Fruit fly (Drosophila melanogaster) whole organism, embryonic: ENCODE measurements around the gene CG11975.

Source experiments
- Aef1 ChIP-seq: fragments of 200-800 bp; sonication (Bioruptor generic); IDR thresholded peaks from 3 replicates; pipeline ENCODE4 v1.3.6; 2022; ENCODE audit warnings: missing biosample characterization, missing genetic modification characterization
- Atf6 ChIP-seq: fragments of 200-800 bp; sonication (Bioruptor generic); IDR thresholded peaks from 2 replicates; pipeline ENCODE4 v1.3.6; 2022; ENCODE audit warnings: missing biosample characterization, missing genetic modification characterization
- B-H1 ChIP-seq: fragments of 200-800 bp; sonication (Bioruptor generic); IDR thresholded peaks from 3 replicates; pipeline ENCODE4 v1.3.6; 2022; ENCODE audit warnings: missing biosample characterization, missing genetic modification characterization
- Bteb2 ChIP-seq: fragments of 200-800 bp; sonication (Bioruptor generic); optimal IDR thresholded peaks from 2 replicates; lab custom pipeline; 2016; ENCODE audit warnings: missing biosample characterization, missing genetic modification characterization
- CG10959 ChIP-seq: fragments of 200-800 bp; sonication (Bioruptor generic); IDR thresholded peaks from 2 replicates; pipeline ENCODE4 v1.3.6; 2022; ENCODE audit warnings: missing biosample characterization, missing genetic modification characterization
- CG12219 ChIP-seq: fragments of 200-800 bp; sonication (Bioruptor generic); optimal IDR thresholded peaks from 3 replicates; lab custom pipeline; 2018; ENCODE audit warnings: missing biosample characterization, mild to moderate bottlenecking, missing genetic modification characterization
- CG12391 ChIP-seq: fragments of 200-800 bp; sonication (Bioruptor generic); optimal IDR thresholded peaks from 3 replicates; lab custom pipeline; 2018; ENCODE audit warnings: missing biosample characterization, mild to moderate bottlenecking, missing genetic modification characterization, moderate library complexity
- CG12659 ChIP-seq: fragments of 200-800 bp; sonication (Bioruptor generic); optimal IDR thresholded peaks from 3 replicates; lab custom pipeline; 2017; ENCODE audit warnings: mild to moderate bottlenecking, missing biosample characterization, missing genetic modification reagents, missing genetic modification characterization
- CG15269 ChIP-seq: fragments of 200-800 bp; sonication (Bioruptor generic); optimal IDR thresholded peaks from 2 replicates; lab custom pipeline; 2018; ENCODE audit warnings: missing biosample characterization, mild to moderate bottlenecking, missing genetic modification characterization, moderate library complexity
- CG15696 ChIP-seq: fragments of 200-800 bp; sonication (Bioruptor generic); optimal IDR thresholded peaks from 2 replicates; lab custom pipeline; 2019; ENCODE audit warnings: missing biosample characterization, mild to moderate bottlenecking, missing genetic modification characterization, moderate library complexity
- CG16863 ChIP-seq: fragments of 200-800 bp; sonication (Bioruptor generic); optimal IDR thresholded peaks from 3 replicates; lab custom pipeline; 2016; ENCODE audit warnings: missing biosample characterization, missing genetic modification characterization
- CG17912 ChIP-seq: fragments of 200-800 bp; sonication (Bioruptor generic); optimal IDR thresholded peaks from 2 replicates; lab custom pipeline; 2018; ENCODE audit warnings: missing biosample characterization, mild to moderate bottlenecking, missing genetic modification characterization
- CG18011 ChIP-seq: fragments of 200-800 bp; sonication (Bioruptor generic); optimal IDR thresholded peaks from 2 replicates; lab custom pipeline; 2017; ENCODE audit warnings: missing biosample characterization, missing genetic modification characterization, mild to moderate bottlenecking, moderate library complexity, missing genotype
- CG2199 ChIP-seq: fragments of 200-800 bp; sonication (Bioruptor generic); IDR thresholded peaks from 3 replicates; pipeline ENCODE4 v1.3.6; 2022; ENCODE audit warnings: missing biosample characterization, missing genetic modification characterization
- CG2875 ChIP-seq: fragments of 200-800 bp; sonication (Bioruptor generic); optimal IDR thresholded peaks from 2 replicates; lab custom pipeline; 2017; ENCODE audit warnings: missing biosample characterization, mild to moderate bottlenecking, missing genetic modification characterization, missing genetic modification reagents
- CG33213 ChIP-seq: fragments of 200-800 bp; sonication (Bioruptor generic); optimal IDR thresholded peaks from 3 replicates; lab custom pipeline; 2016; ENCODE audit warnings: missing biosample characterization, missing genetic modification characterization
- CG6765 ChIP-seq: fragments of 200-800 bp; sonication (Bioruptor generic); optimal IDR thresholded peaks from 3 replicates; lab custom pipeline; 2017; ENCODE audit warnings: missing biosample characterization, mild to moderate bottlenecking, missing genetic modification characterization
- CG8089 ChIP-seq: fragments of 200-800 bp; sonication (Bioruptor generic); optimal IDR thresholded peaks from 3 replicates; lab custom pipeline; 2016; ENCODE audit warnings: missing biosample characterization, missing genetic modification characterization
- CG9609 ChIP-seq: fragments of 200-800 bp; sonication (Bioruptor generic); optimal IDR thresholded peaks from 3 replicates; lab custom pipeline; 2016; ENCODE audit warnings: missing biosample characterization, missing genetic modification characterization
- CG9876 ChIP-seq: fragments of 200-800 bp; sonication (Bioruptor generic); optimal IDR thresholded peaks from 2 replicates; lab custom pipeline; 2016; ENCODE audit warnings: missing biosample characterization, missing genetic modification characterization
- Deaf1 ChIP-seq: fragments of 200-800 bp; optimal IDR thresholded peaks from 3 replicates; lab custom pipeline; 2019; ENCODE audit warnings: missing biosample characterization, mild to moderate bottlenecking, missing genetic modification characterization, moderate library complexity
- Dp ChIP-seq: fragments of 200-800 bp; sonication (Bioruptor generic); optimal IDR thresholded peaks from 2 replicates; lab custom pipeline; 2018; ENCODE audit warnings: missing biosample characterization, mild to moderate bottlenecking, missing genetic modification characterization, moderate library complexity
- Elba2 ChIP-seq: fragments of 200-800 bp; sonication (Bioruptor generic); optimal IDR thresholded peaks from 3 replicates; lab custom pipeline; 2016; ENCODE audit warnings: missing biosample characterization, missing genetic modification characterization
- Fer1 ChIP-seq: fragments of 200-800 bp; sonication (Bioruptor generic); optimal IDR thresholded peaks from 2 replicates; lab custom pipeline; 2017; ENCODE audit warnings: missing biosample characterization, mild to moderate bottlenecking, missing genetic modification characterization
- HLH4C ChIP-seq: fragments of 200-800 bp; sonication (Bioruptor generic); IDR thresholded peaks from 3 replicates; pipeline ENCODE4 v1.3.6; 2022; ENCODE audit warnings: missing biosample characterization, missing genetic modification characterization; ENCODE audit not compliant: partially characterized antibody
- Hmr ChIP-seq: fragments of 200-800 bp; sonication (Bioruptor generic); optimal IDR thresholded peaks from 3 replicates; lab custom pipeline; 2017; ENCODE audit warnings: mild to moderate bottlenecking, missing biosample characterization, missing genetic modification reagents, missing genetic modification characterization
- Hr3 ChIP-seq: fragments of 200-800 bp; sonication (Bioruptor generic); optimal IDR thresholded peaks from 3 replicates; lab custom pipeline; 2016; ENCODE audit warnings: missing biosample characterization, missing genetic modification characterization
- Hr51 ChIP-seq, 2 experiments: fragments of 200-800 bp; sonication (Bioruptor generic); optimal IDR thresholded peaks; 2 replicates in 1 of 2; 3 replicates in 1 of 2; lab custom pipeline; 2016 to 2018; ENCODE audit warnings: missing biosample characterization in 2 of 2, missing genetic modification characterization in 2 of 2, mild to moderate bottlenecking in 1 of 2, moderate library complexity in 1 of 2
- Opbp ChIP-seq: fragments of 200-800 bp; sonication (Bioruptor generic); IDR thresholded peaks from 3 replicates; pipeline ENCODE4 v1.3.6; 2022; ENCODE audit warnings: missing biosample characterization, missing genetic modification characterization; ENCODE audit not compliant: partially characterized antibody
- Xbp1 ChIP-seq: fragments of 200-800 bp; sonication (Bioruptor generic); optimal IDR thresholded peaks from 3 replicates; lab custom pipeline; 2016; ENCODE audit warnings: missing biosample characterization, mild to moderate bottlenecking, missing genetic modification characterization
- YL-1 ChIP-seq: fragments of 200-800 bp; sonication (Bioruptor generic); optimal IDR thresholded peaks from 3 replicates; lab custom pipeline; 2017; ENCODE audit warnings: missing biosample characterization, mild to moderate bottlenecking, missing genetic modification characterization
- ara ChIP-seq: fragments of 200-800 bp; sonication (Bioruptor generic); IDR thresholded peaks from 2 replicates; pipeline ENCODE4 v1.3.6; 2022; ENCODE audit warnings: missing biosample characterization, missing genetic modification characterization
- ato ChIP-seq: fragments of 200-800 bp; sonication (Bioruptor generic); IDR thresholded peaks from 2 replicates; pipeline ENCODE4 v1.3.6; 2022; ENCODE audit warnings: missing biosample characterization, missing genetic modification characterization; ENCODE audit not compliant: partially characterized antibody
- crc ChIP-seq: fragments of 200-800 bp; sonication (Bioruptor generic); optimal IDR thresholded peaks from 2 replicates; lab custom pipeline; 2016; ENCODE audit warnings: missing biosample characterization, missing genetic modification characterization
- fd3F ChIP-seq: fragments of 200-800 bp; sonication (Bioruptor generic); optimal IDR thresholded peaks from 2 replicates; lab custom pipeline; 2018; ENCODE audit warnings: missing biosample characterization, mild to moderate bottlenecking, missing genetic modification characterization, moderate library complexity
- grn ChIP-seq: fragments of 200-800 bp; sonication (Bioruptor generic); optimal IDR thresholded peaks from 3 replicates; lab custom pipeline; 2017; ENCODE audit warnings: missing biosample characterization, missing genetic modification characterization
- gsb ChIP-seq: fragments of 200-800 bp; sonication (Bioruptor generic); IDR thresholded peaks from 2 replicates; pipeline ENCODE4 v1.3.6; 2022; ENCODE audit warnings: missing biosample characterization, missing genetic modification characterization
- insv ChIP-seq, 2 experiments: fragments of 200-800 bp; sonication (Bioruptor generic); optimal IDR thresholded peaks; 3 replicates each; lab custom pipeline; 2016 to 2018; ENCODE audit warnings: missing biosample characterization in 2 of 2, missing genetic modification characterization in 2 of 2
- kay ChIP-seq: fragments of 200-800 bp; sonication (Bioruptor generic); optimal IDR thresholded peaks from 2 replicates; lab custom pipeline; 2016; ENCODE audit warnings: missing biosample characterization, missing genetic modification characterization
- klu ChIP-seq: fragments of 200-800 bp; sonication (Bioruptor generic); IDR thresholded peaks from 2 replicates; pipeline ENCODE4 v1.3.6; 2022; ENCODE audit warnings: missing biosample characterization, missing genetic modification characterization
- kni ChIP-seq: fragments of 200-800 bp; sonication (Bioruptor generic); optimal IDR thresholded peaks from 3 replicates; lab custom pipeline; 2017; ENCODE audit warnings: mild to moderate bottlenecking, missing biosample characterization, missing genetic modification reagents, missing genetic modification characterization
- nmo ChIP-seq: fragments of 200-800 bp; sonication (Bioruptor generic); optimal IDR thresholded peaks from 2 replicates; lab custom pipeline; 2018; ENCODE audit warnings: missing biosample characterization, mild to moderate bottlenecking, missing genetic modification characterization, moderate library complexity
- nom ChIP-seq: fragments of 200-800 bp; sonication (Bioruptor generic); optimal IDR thresholded peaks from 2 replicates; lab custom pipeline; 2017; ENCODE audit warnings: missing biosample characterization, missing genetic modification characterization, mild to moderate bottlenecking, moderate library complexity, missing genetic modification reagents
- phol ChIP-seq: fragments of 200-800 bp; sonication (Bioruptor generic); optimal IDR thresholded peaks from 3 replicates; lab custom pipeline; 2018; ENCODE audit warnings: missing biosample characterization, mild to moderate bottlenecking, missing genetic modification characterization, moderate library complexity
- psq ChIP-seq: fragments of 200-800 bp; sonication (Bioruptor generic); optimal IDR thresholded peaks from 2 replicates; lab custom pipeline; 2017; ENCODE audit warnings: missing biosample characterization, missing genetic modification characterization
- sisA ChIP-seq: fragments of 200-800 bp; sonication (Bioruptor generic); IDR thresholded peaks from 2 replicates; pipeline ENCODE4 v1.3.6; 2022; ENCODE audit warnings: missing biosample characterization, missing genetic modification characterization
- so ChIP-seq: fragments of 200-800 bp; sonication (Bioruptor generic); IDR thresholded peaks from 3 replicates; pipeline ENCODE4 v1.3.6; 2022; ENCODE audit warnings: missing biosample characterization, missing genetic modification characterization
- tll ChIP-seq, 2 experiments: fragments of 200-800 bp in 1 of 2; fragments of >200 bp in 1 of 2; sonication (Bioruptor generic) in 1 of 2; optimal IDR thresholded peaks; 2 replicates each; lab custom pipeline; 2017 to 2019; ENCODE audit warnings: missing biosample characterization in 2 of 2, missing genetic modification characterization in 2 of 2, mild to moderate bottlenecking in 1 of 2, moderate library complexity in 1 of 2
- vnd ChIP-seq: fragments of 200-800 bp; sonication (Bioruptor generic); IDR thresholded peaks from 3 replicates; pipeline ENCODE4 v1.3.6; 2022; ENCODE audit warnings: missing biosample characterization, missing genetic modification characterization; ENCODE audit not compliant: partially characterized antibody

CG11975 gene

dm6 chr3R:9031797-9032418 is 38.9 kb downstream of the CG11975 start (continued):
- TF ChIP-seq insv (GFP tag; optimal IDR thresholded peaks at IDR 0.05; lab: Kevin White, UChicago) (peak in 1 of 2 experiments; percentile 3), CG12391 (tag; lab: Kevin White, UChicago) (peak; percentile 89), CG15269 (tag; lab: Kevin White, UChicago) (peak; percentile 91), CG33213 (GFP tag; lab: Kevin White, UChicago) (peak; percentile 48), CG18011 (GFP tag; lab: Kevin White, UChicago) (peak; percentile 70), Hr3 (GFP tag; lab: Kevin White, UChicago) (peak; percentile 82), kni (GFP tag; lab: Kevin White, UChicago) (no peak), CG8089 (peak; percentile 73), Opbp (GFP tag; lab: Robert Waterston, UW) (no peak), HLH4C (GFP tag; lab: Robert Waterston, UW) (no peak), klu (peak; percentile 29; the same call in 1 of the 2 replicates), Xbp1 (GFP tag; lab: Kevin White, UChicago) (peak; percentile 86), Atf6 (GFP tag; lab: Robert Waterston, UW) (peak; percentile 90), gsb (peak; percentile 81), CG10959 (GFP tag; lab: Robert Waterston, UW) (peak; percentile 75), kay (GFP tag; lab: Kevin White, UChicago) (peak; percentile 77), crc (GFP tag; lab: Kevin White, UChicago) (peak; percentile 68), Aef1 (GFP tag; lab: Robert Waterston, UW) (peak; percentile 92), sisA (GFP tag; lab: Robert Waterston, UW) (peak; percentile 91), grn (GFP tag; lab: Kevin White, UChicago) (no peak), CG12659 (GFP tag; lab: Kevin White, UChicago) (peak; percentile 86), Hmr (GFP tag; lab: Kevin White, UChicago) (peak; percentile 87), Deaf1 (tag; lab: Kevin White, UChicago) (peak; percentile 79), nom (GFP tag; lab: Kevin White, UChicago) (peak; percentile 97), nmo (GFP tag; lab: Kevin White, UChicago) (peak; percentile 82), Fer1 (GFP tag; lab: Kevin White, UChicago) (peak; percentile 85), Elba2 (GFP tag; lab: Kevin White, UChicago) (no peak), tll (GFP tag; optimal IDR thresholded peaks at IDR 0.05; lab: Kevin White, UChicago) (no peak), CG6765 (GFP tag; lab: Kevin White, UChicago) (peak; percentile 46), Hr51 (GFP tag; optimal IDR thresholded peaks at IDR 0.05; lab: Kevin White, UChicago) (peak; percentile 72 to 91), fd3F (peak; percentile 86), CG15696 (tag; lab: Kevin White, UChicago) (no peak), so (GFP tag; lab: Robert Waterston, UW) (peak; percentile 92), psq (GFP tag; lab: Kevin White, UChicago) (peak; percentile 60), CG9876 (no peak), B-H1 (GFP tag; lab: Robert Waterston, UW) (peak; percentile 87; the same call in 2 of the 3 replicates), YL-1 (GFP tag; lab: Kevin White, UChicago) (peak; percentile 16), CG16863 (GFP tag; lab: Kevin White, UChicago) (peak; percentile 75), CG2199 (peak; percentile 77; the same call in 1 of the 3 replicates), Dp (GFP tag; lab: Kevin White, UChicago) (no peak), CG9609 (GFP tag; lab: Kevin White, UChicago) (peak; percentile 66), vnd (GFP tag; lab: Robert Waterston, UW) (no peak), Bteb2 (GFP tag; lab: Kevin White, UChicago) (peak; percentile 79), ara (peak; percentile 88), CG17912 (GFP tag; lab: Kevin White, UChicago) (no peak), ato (GFP tag; lab: Robert Waterston, UW) (no peak), CG12219 (peak; percentile 86), CG2875 (GFP tag; lab: Kevin White, UChicago) (peak; percentile 78), phol (tag; lab: Kevin White, UChicago) (peak; percentile 83)
